Worm (Caenorhabditis elegans) whole organism, late embryonic: Measurements from ENCODE around the gene nap-1.

Source experiments
- F13H6.1 ChIP-seq: sonication (generic microtip); optimal IDR thresholded peaks from 2 replicates; lab custom pipeline; 2016; ENCODE audit warnings: missing genetic modification characterization, missing compliant biosample characterization
- T23F11.4 ChIP-seq: fragments of 200-800 bp; sonication (Bioruptor generic); optimal IDR thresholded peaks from 2 replicates; lab custom pipeline; 2018; ENCODE audit warnings: mild to moderate bottlenecking, missing genetic modification characterization, missing compliant biosample characterization
- Y22D7AL.16 ChIP-seq: sonication (generic microtip); optimal IDR thresholded peaks from 2 replicates; lab custom pipeline; 2016; ENCODE audit warnings: missing genetic modification characterization, missing compliant biosample characterization
- ama-1 ChIP-seq: fragments of 150-350 bp; optimal IDR thresholded peaks from 2 replicates; lab custom pipeline; 2014
- ceh-14 ChIP-seq: sonication (generic microtip); optimal IDR thresholded peaks from 2 replicates; lab custom pipeline; 2016; ENCODE audit warnings: missing genotype, missing genetic modification characterization, missing compliant biosample characterization
- ceh-18 ChIP-seq: sonication (generic microtip); optimal IDR thresholded peaks from 2 replicates; lab custom pipeline; 2016; ENCODE audit warnings: missing genetic modification characterization, missing compliant biosample characterization
- ceh-19 ChIP-seq: fragments of 200-800 bp; sonication (Bioruptor generic); optimal IDR thresholded peaks from 2 replicates; lab custom pipeline; 2018; ENCODE audit warnings: mild to moderate bottlenecking, missing genetic modification characterization, missing compliant biosample characterization
- ceh-2 ChIP-seq: sonication (generic microtip); optimal IDR thresholded peaks from 2 replicates; lab custom pipeline; 2016; ENCODE audit warnings: missing genotype, missing genetic modification characterization, missing compliant biosample characterization
- ceh-22 ChIP-seq: sonication (generic microtip); optimal IDR thresholded peaks from 2 replicates; lab custom pipeline; 2017; ENCODE audit warnings: missing biosample characterization, missing genetic modification characterization
- ceh-30 ChIP-seq: fragments of 150-350 bp; optimal IDR thresholded peaks from 2 replicates; lab custom pipeline; 2014; ENCODE audit warnings: missing biosample characterization, missing genetic modification characterization
- ceh-31 ChIP-seq: sonication (generic microtip); optimal IDR thresholded peaks from 2 replicates; lab custom pipeline; 2016; ENCODE audit warnings: missing genetic modification characterization, missing compliant biosample characterization
- ceh-34 ChIP-seq: sonication (generic microtip); optimal IDR thresholded peaks from 2 replicates; lab custom pipeline; 2016; ENCODE audit warnings: mild to moderate bottlenecking, missing genetic modification characterization, missing compliant biosample characterization
- ceh-45 ChIP-seq: fragments of 200-800 bp; sonication (Bioruptor generic); IDR thresholded peaks from 2 replicates; pipeline ENCODE4 v1.3.6; 2022; ENCODE audit warnings: missing genetic modification reagents, missing genetic modification characterization, missing compliant biosample characterization
- ceh-48 ChIP-seq: sonication (generic microtip); optimal IDR thresholded peaks from 2 replicates; lab custom pipeline; 2016; ENCODE audit warnings: missing genetic modification characterization, inconsistent platforms, missing compliant biosample characterization
- ceh-6 ChIP-seq: fragments of 200-800 bp; sonication (Bioruptor generic); optimal IDR thresholded peaks from 2 replicates; lab custom pipeline; 2018; ENCODE audit warnings: mild to moderate bottlenecking, missing genetic modification characterization, missing compliant biosample characterization
- ceh-9 ChIP-seq: sonication (generic microtip); optimal IDR thresholded peaks from 2 replicates; lab custom pipeline; 2016; ENCODE audit warnings: mild to moderate bottlenecking, missing genetic modification characterization, inconsistent platforms, missing compliant biosample characterization
- elt-4 ChIP-seq: sonication (generic microtip); optimal IDR thresholded peaks from 2 replicates; lab custom pipeline; 2016; ENCODE audit warnings: missing genetic modification characterization, missing compliant biosample characterization
- eyg-1 ChIP-seq: sonication (generic microtip); optimal IDR thresholded peaks from 2 replicates; lab custom pipeline; 2016; ENCODE audit warnings: missing genotype, missing genetic modification characterization, missing compliant biosample characterization
- fkh-6 ChIP-seq: sonication (generic microtip); optimal IDR thresholded peaks from 2 replicates; lab custom pipeline; 2016; ENCODE audit warnings: missing genetic modification characterization, missing compliant biosample characterization
- hlh-13 ChIP-seq: fragments of 200-800 bp; sonication (Bioruptor generic); optimal IDR thresholded peaks from 2 replicates; lab custom pipeline; 2018; ENCODE audit warnings: mild to moderate bottlenecking, missing genetic modification characterization, missing compliant biosample characterization
- hlh-30 ChIP-seq: sonication (generic microtip); optimal IDR thresholded peaks from 2 replicates; lab custom pipeline; 2017; ENCODE audit warnings: antibody characterized with exemption, missing genetic modification characterization, missing compliant biosample characterization; ENCODE audit not compliant: insufficient read depth
- hlh-6 ChIP-seq: sonication (generic microtip); optimal IDR thresholded peaks from 2 replicates; lab custom pipeline; 2016; ENCODE audit warnings: missing genotype, missing genetic modification characterization, missing compliant biosample characterization
- lim-6 ChIP-seq: sonication (generic microtip); optimal IDR thresholded peaks from 2 replicates; lab custom pipeline; 2016; ENCODE audit warnings: missing genetic modification characterization, missing compliant biosample characterization
- lin-11 ChIP-seq: fragments of 200-800 bp; sonication (Bioruptor generic); optimal IDR thresholded peaks from 2 replicates; lab custom pipeline; 2018; ENCODE audit warnings: mild to moderate bottlenecking, missing genetic modification characterization, missing compliant biosample characterization
- madf-2 ChIP-seq: sonication (generic microtip); optimal IDR thresholded peaks from 2 replicates; lab custom pipeline; 2017; ENCODE audit warnings: missing genetic modification characterization, missing compliant biosample characterization
- mec-3 ChIP-seq: sonication (generic microtip); optimal IDR thresholded peaks from 2 replicates; lab custom pipeline; 2016; ENCODE audit warnings: borderline replicate concordance, missing genetic modification characterization, missing compliant biosample characterization
- nfya-1 ChIP-seq: sonication (generic microtip); optimal IDR thresholded peaks from 2 replicates; lab custom pipeline; 2017; ENCODE audit warnings: missing genetic modification characterization, mild to moderate bottlenecking, missing compliant biosample characterization, antibody characterized with exemption, moderate library complexity
- nhr-11 ChIP-seq: fragments of 150-350 bp; optimal IDR thresholded peaks from 2 replicates; lab custom pipeline; 2014; ENCODE audit warnings: missing biosample characterization, missing genetic modification characterization
- npax-4 ChIP-seq: sonication (generic microtip); optimal IDR thresholded peaks from 2 replicates; lab custom pipeline; 2016; ENCODE audit warnings: missing genetic modification characterization, missing compliant biosample characterization
- odd-2 ChIP-seq: sonication (generic microtip); optimal IDR thresholded peaks from 2 replicates; lab custom pipeline; 2017; ENCODE audit warnings: antibody characterized with exemption, mild to moderate bottlenecking, missing genetic modification characterization, missing compliant biosample characterization
- pat-9 ChIP-seq: fragments of 200-800 bp; sonication (Bioruptor generic); optimal IDR thresholded peaks from 2 replicates; lab custom pipeline; 2018; ENCODE audit warnings: mild to moderate bottlenecking, missing genetic modification characterization, moderate library complexity, missing compliant biosample characterization
- pax-1 ChIP-seq: fragments of 150-350 bp; optimal IDR thresholded peaks from 2 replicates; lab custom pipeline; 2014; ENCODE audit warnings: missing biosample characterization, missing genetic modification characterization
- pha-2 ChIP-seq: sonication (generic microtip); optimal IDR thresholded peaks from 2 replicates; lab custom pipeline; 2017; ENCODE audit warnings: mild to moderate bottlenecking, missing genetic modification characterization, missing compliant biosample characterization
- pha-4 ChIP-seq: fragments of 150-350 bp; optimal IDR thresholded peaks from 2 replicates; lab custom pipeline; 2018; ENCODE audit warnings: missing biosample characterization, missing genetic modification reagents, missing genetic modification characterization
- pros-1 ChIP-seq: fragments of 150-350 bp; optimal IDR thresholded peaks from 2 replicates; lab custom pipeline; 2014; ENCODE audit warnings: missing biosample characterization, missing genetic modification reagents, missing genetic modification characterization
- ref-2 ChIP-seq: sonication (generic microtip); optimal IDR thresholded peaks from 2 replicates; lab custom pipeline; 2016; ENCODE audit warnings: missing genetic modification characterization, missing compliant biosample characterization
- rnt-1 ChIP-seq: sonication (generic microtip); optimal IDR thresholded peaks from 2 replicates; lab custom pipeline; 2016; ENCODE audit warnings: missing genetic modification characterization, missing compliant biosample characterization
- sdc-2 ChIP-seq: sonication (generic microtip); optimal IDR thresholded peaks from 2 replicates; lab custom pipeline; 2016; ENCODE audit warnings: missing genotype, missing genetic modification characterization, missing compliant biosample characterization
- sox-4 ChIP-seq: sonication (generic microtip); optimal IDR thresholded peaks from 2 replicates; lab custom pipeline; 2017; ENCODE audit warnings: mild to moderate bottlenecking, missing genetic modification characterization, inconsistent platforms, missing compliant biosample characterization
- tbx-2 ChIP-seq: sonication (generic microtip); optimal IDR thresholded peaks from 2 replicates; lab custom pipeline; 2016; ENCODE audit warnings: missing genetic modification characterization, missing compliant biosample characterization
- tbx-7 ChIP-seq: sonication (generic microtip); optimal IDR thresholded peaks from 2 replicates; lab custom pipeline; 2016; ENCODE audit warnings: missing genotype, missing genetic modification characterization, missing compliant biosample characterization
- unc-3 ChIP-seq, 2 experiments: fragments of 200-800 bp in 1 of 2; sonication (Bioruptor generic) in 1 of 2; sonication (generic microtip) in 1 of 2; conservative IDR thresholded peaks in 1 of 2; optimal IDR thresholded peaks in 1 of 2; 2 replicates each; pipeline versions ENCODE4 v1.3.6 to Lab custom; 2016 to 2022; ENCODE audit warnings: missing compliant biosample characterization in 2 of 2, missing genetic modification characterization in 2 of 2, missing genetic modification reagents in 1 of 2
- unc-42 ChIP-seq: sonication (generic microtip); optimal IDR thresholded peaks from 2 replicates; lab custom pipeline; 2016; ENCODE audit warnings: missing genotype, missing genetic modification characterization, missing compliant biosample characterization
- unc-55 ChIP-seq: sonication (generic microtip); optimal IDR thresholded peaks from 2 replicates; lab custom pipeline; 2017; ENCODE audit warnings: missing biosample characterization, missing genetic modification reagents, missing genetic modification characterization
- unc-86 ChIP-seq: sonication (generic microtip); optimal IDR thresholded peaks from 2 replicates; lab custom pipeline; 2016; ENCODE audit warnings: missing genetic modification characterization, missing compliant biosample characterization
- zip-5 ChIP-seq: sonication (generic microtip); optimal IDR thresholded peaks from 2 replicates; lab custom pipeline; 2016; ENCODE audit warnings: missing genetic modification characterization, missing compliant biosample characterization

The nap-1 gene

DNA sequence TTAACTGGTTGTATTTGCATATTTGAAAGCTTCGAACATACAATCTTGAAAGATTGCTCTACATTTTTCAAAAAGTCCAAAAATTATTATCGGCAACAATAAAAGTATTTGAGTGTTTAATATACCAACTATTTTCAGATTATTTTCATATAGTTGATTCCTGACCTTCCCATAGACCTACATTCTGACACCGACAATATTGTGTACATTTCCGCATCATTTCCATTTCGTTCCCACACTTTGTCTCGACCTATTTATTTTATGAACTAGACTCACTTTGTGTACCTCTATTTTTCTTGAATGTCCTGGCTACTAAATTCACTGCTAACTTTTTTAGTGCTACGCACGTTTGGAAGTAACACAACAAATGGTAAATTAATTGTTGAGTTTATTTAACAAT is 36.7 kb downstream of the nap-1 start, which contains the start of gene lgc-5:
Gene lgc-5 (plus strand): TSS at position 301 of the 400 bp plus-strand sequence.
- TF ChIP-seq hlh-30 (tag; lab: Kevin White, UChicago), result no peak
- TF ChIP-seq hlh-13, result no peak
- TF ChIP-seq sox-4 (tag; lab: Kevin White, UChicago), result no peak
- TF ChIP-seq ceh-30, result no peak
- TF ChIP-seq ceh-2 (tag; lab: Kevin White, UChicago), result no peak
- no peak for TF ChIP-seq ceh-31 (tag; lab: Kevin White, UChicago)

- no peak for TF ChIP-seq npax-4
- no peak for TF ChIP-seq T23F11.4 (GFP tag; lab: Kevin White, UChicago)
- TF ChIP-seq ceh-18 (tag; lab: Kevin White, UChicago), result no peak
These were observed 39.5 kb downstream of the nap-1 start, which contains the start of gene lgc-6 for ce11 chrIV:8339636-8340035. lgc-6 (plus strand) TSS chrIV:8339936.

DNA sequence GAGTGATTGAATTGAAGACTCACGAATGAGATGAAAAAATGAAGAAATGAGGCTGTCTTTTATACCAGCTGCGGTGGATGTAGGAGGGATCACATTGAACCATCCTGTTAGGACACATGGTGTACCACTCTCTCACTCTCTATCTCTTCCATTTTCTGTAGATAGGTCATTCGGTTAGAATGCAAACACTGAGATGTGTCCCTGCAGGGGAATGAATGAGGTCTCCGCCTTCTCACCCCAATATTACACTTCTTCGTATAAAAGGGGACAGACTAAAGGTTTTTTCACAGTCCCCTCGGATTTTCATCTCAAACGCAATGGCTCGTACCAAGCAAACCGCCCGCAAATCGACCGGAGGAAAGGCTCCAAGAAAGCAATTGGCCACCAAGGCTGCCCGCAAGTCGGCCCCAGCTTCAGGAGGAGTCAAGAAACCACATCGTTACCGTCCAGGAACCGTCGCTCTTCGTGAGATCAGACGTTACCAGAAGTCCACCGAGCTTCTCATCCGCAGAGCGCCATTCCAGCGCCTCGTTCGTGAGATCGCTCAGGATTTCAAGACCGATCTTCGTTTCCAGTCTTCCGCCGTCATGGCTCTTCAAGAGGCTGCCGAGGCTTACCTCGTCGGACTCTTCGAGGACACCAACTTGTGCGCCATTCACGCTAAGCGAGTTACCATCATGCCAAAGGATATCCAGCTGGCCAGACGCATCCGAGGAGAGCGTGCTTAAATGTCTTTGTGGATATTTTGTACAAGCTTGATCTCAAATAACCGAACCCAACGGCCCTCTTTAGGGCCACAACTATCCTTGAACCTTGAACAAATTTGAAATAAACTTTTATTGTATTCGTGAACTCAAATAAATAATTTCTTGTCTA is 44.9 kb downstream of the nap-1 start, which contains the start of gene his-32:
Gene his-32 (plus strand): TSS at position 318 of the 876 bp plus-strand sequence.
- TF ChIP-seq ceh-9 (tag; lab: Kevin White, UChicago) (no peak), unc-42 (no peak), ceh-31 (tag; lab: Kevin White, UChicago) (peak; percentile 86), mec-3 (tag; lab: Kevin White, UChicago) (no peak), ceh-22 (no peak), npax-4 (no peak), ceh-6 (GFP tag; lab: Kevin White, UChicago) (no peak), F13H6.1 (no peak), sdc-2 (tag; lab: Kevin White, UChicago) (peak; percentile 56), unc-3 (GFP tag; conservative IDR thresholded peaks at IDR 0.05; lab: Robert Waterston, UW) (no peak), unc-3 (tag; optimal IDR thresholded peaks at IDR 0.05; lab: Kevin White, UChicago) (no peak), tbx-7 (peak; percentile 79), unc-86 (no peak), nhr-11 (no peak), ceh-48 (tag; lab: Kevin White, UChicago) (no peak), ceh-18 (tag; lab: Kevin White, UChicago) (no peak), tbx-2 (tag; lab: Kevin White, UChicago) (peak; percentile 81), zip-5 (no peak), lim-6 (tag; lab: Kevin White, UChicago) (no peak), ceh-34 (tag; lab: Kevin White, UChicago) (peak; percentile 85), odd-2 (no peak), pha-2 (peak; percentile 35), nfya-1 (peak; percentile 75), pha-4 (no peak), hlh-6 (tag; lab: Kevin White, UChicago) (no peak), pat-9 (peak; percentile 41), ceh-2 (tag; lab: Kevin White, UChicago) (peak; percentile 52), fkh-6 (tag; lab: Kevin White, UChicago) (peak; percentile 26), lin-11 (tag; lab: Kevin White, UChicago) (no peak), eyg-1 (no peak), ceh-19 (GFP tag; lab: Kevin White, UChicago) (no peak), ref-2 (peak; percentile 90), pax-1 (peak; percentile 85), elt-4 (tag; lab: Kevin White, UChicago) (no peak), ama-1 (peak; percentile 89), ceh-14 (tag; lab: Kevin White, UChicago) (no peak), madf-2 (tag; lab: Kevin White, UChicago) (no peak), Y22D7AL.16 (tag; lab: Kevin White, UChicago) (no peak), rnt-1 (tag; lab: Kevin White, UChicago) (peak; percentile 34), T23F11.4 (GFP tag; lab: Kevin White, UChicago) (no peak), ceh-45 (GFP tag; lab: Robert Waterston, UW) (no peak), unc-55 (GFP tag; lab: Kevin White, UChicago) (peak; percentile 19), hlh-30 (tag; lab: Kevin White, UChicago) (peak; percentile 83), pros-1 (tag; lab: Kevin White, UChicago) (peak; percentile 5)
